Worm (Caenorhabditis elegans) whole organism, L2 larva: Measurements from ENCODE around the gene clec-136.

ENCODE experiments used
- C34F6.9 ChIP-seq: fragments of 150-350 bp; optimal IDR thresholded peaks from 2 replicates; lab custom pipeline; 2014; ENCODE audit warnings: missing biosample characterization, missing genetic modification characterization
- F13H6.1 ChIP-seq: sonication (generic microtip); optimal IDR thresholded peaks from 2 replicates; lab custom pipeline; 2016; ENCODE audit warnings: missing genetic modification characterization, missing compliant biosample characterization
- R02D3.7 ChIP-seq: fragments of 150-350 bp; optimal IDR thresholded peaks from 2 replicates; lab custom pipeline; 2014; ENCODE audit warnings: missing biosample characterization, missing genetic modification characterization
- Y55F3AM.14 ChIP-seq: fragments of 200-800 bp; sonication (Bioruptor generic); optimal IDR thresholded peaks from 2 replicates; lab custom pipeline; 2018; ENCODE audit warnings: mild to moderate bottlenecking, missing genetic modification characterization, missing compliant biosample characterization
- ZK546.5 ChIP-seq: sonication (generic microtip); optimal IDR thresholded peaks from 2 replicates; lab custom pipeline; 2017; ENCODE audit warnings: missing biosample characterization, missing genetic modification characterization
- alr-1 ChIP-seq: fragments of 150-350 bp; optimal IDR thresholded peaks from 2 replicates; lab custom pipeline; 2014; ENCODE audit warnings: missing biosample characterization, missing genetic modification characterization
- aly-2 ChIP-seq: fragments of 150-350 bp; optimal IDR thresholded peaks from 2 replicates; lab custom pipeline; 2014; ENCODE audit warnings: missing biosample characterization, missing genetic modification characterization
- ama-1 ChIP-seq: fragments of 150-350 bp; optimal IDR thresholded peaks from 2 replicates; lab custom pipeline; 2018; ENCODE audit warnings: inconsistent platforms
- blmp-1 ChIP-seq: sonication (generic microtip); optimal IDR thresholded peaks from 2 replicates; lab custom pipeline; 2017; ENCODE audit warnings: missing genetic modification characterization, mild to moderate bottlenecking, missing compliant biosample characterization, antibody characterized with exemption, moderate library complexity; ENCODE audit not compliant: insufficient read depth
- ceh-16 ChIP-seq: fragments of 150-350 bp; optimal IDR thresholded peaks from 2 replicates; lab custom pipeline; 2014; ENCODE audit warnings: missing biosample characterization, missing genetic modification characterization
- ceh-82 ChIP-seq: fragments of 150-350 bp; optimal IDR thresholded peaks from 2 replicates; lab custom pipeline; 2014; ENCODE audit warnings: missing biosample characterization, missing genetic modification characterization
- crh-2 ChIP-seq: sonication (generic microtip); optimal IDR thresholded peaks from 2 replicates; lab custom pipeline; 2017; ENCODE audit warnings: missing biosample characterization, missing genetic modification characterization
- dmd-4 ChIP-seq: sonication (generic microtip); optimal IDR thresholded peaks from 2 replicates; lab custom pipeline; 2017; ENCODE audit warnings: missing biosample characterization, missing genetic modification characterization
- egl-27 ChIP-seq: sonication (generic microtip); optimal IDR thresholded peaks from 3 replicates; lab custom pipeline; 2017; ENCODE audit warnings: missing biosample characterization, missing genetic modification reagents, missing genetic modification characterization
- elt-1 ChIP-seq: fragments of 150-350 bp; optimal IDR thresholded peaks from 2 replicates; lab custom pipeline; 2014; ENCODE audit warnings: missing biosample characterization, missing genetic modification characterization
- elt-3 ChIP-seq: sonication (generic microtip); optimal IDR thresholded peaks from 2 replicates; lab custom pipeline; 2017; ENCODE audit warnings: missing biosample characterization, missing genetic modification characterization
- fos-1 ChIP-seq: fragments of 150-350 bp; optimal IDR thresholded peaks from 2 replicates; lab custom pipeline; 2014; ENCODE audit warnings: missing biosample characterization, missing genetic modification characterization
- gmeb-1 ChIP-seq: fragments of 150-350 bp; optimal IDR thresholded peaks from 2 replicates; lab custom pipeline; 2014; ENCODE audit warnings: missing biosample characterization, missing genetic modification characterization
- lin-11 ChIP-seq: fragments of 150-350 bp; sonication (generic microtip); optimal IDR thresholded peaks from 2 replicates; lab custom pipeline; 2014; ENCODE audit warnings: missing biosample characterization, missing genetic modification characterization, inconsistent platforms, mixed read lengths
- lin-13 ChIP-seq: fragments of 150-350 bp; optimal IDR thresholded peaks from 2 replicates; lab custom pipeline; 2014; ENCODE audit warnings: missing biosample characterization, missing genetic modification reagents, missing genetic modification characterization
- lin-39 ChIP-seq: fragments of 150-350 bp; optimal IDR thresholded peaks from 2 replicates; lab custom pipeline; 2014; ENCODE audit warnings: missing biosample characterization, missing genetic modification reagents, missing genetic modification characterization
- lsy-2 ChIP-seq, 2 experiments: fragments of 150-350 bp in 1 of 2; sonication (generic microtip) in 1 of 2; optimal IDR thresholded peaks; 2 replicates each; lab custom pipeline; 2014 to 2017; ENCODE audit warnings: missing biosample characterization in 2 of 2, missing genetic modification characterization in 2 of 2
- mab-5 ChIP-seq: fragments of 150-350 bp; optimal IDR thresholded peaks from 2 replicates; lab custom pipeline; 2014; ENCODE audit warnings: missing biosample characterization, missing genetic modification characterization
- mbf-1 ChIP-seq: sonication (generic microtip); optimal IDR thresholded peaks from 2 replicates; lab custom pipeline; 2017; ENCODE audit warnings: missing biosample characterization, missing genetic modification characterization
- mdl-1 ChIP-seq, 2 experiments: fragments of 150-350 bp in 1 of 2; sonication (generic microtip) in 1 of 2; optimal IDR thresholded peaks; 2 replicates each; lab custom pipeline; 2017; ENCODE audit warnings: missing biosample characterization in 2 of 2, missing genetic modification characterization in 2 of 2
- nhr-10 ChIP-seq: sonication (generic microtip); optimal IDR thresholded peaks from 2 replicates; lab custom pipeline; 2017; ENCODE audit warnings: missing biosample characterization, missing genetic modification characterization
- nhr-11 ChIP-seq: fragments of 150-350 bp; optimal IDR thresholded peaks from 2 replicates; lab custom pipeline; 2014; ENCODE audit warnings: missing biosample characterization, missing genetic modification characterization
- nhr-12 ChIP-seq: fragments of 150-350 bp; optimal IDR thresholded peaks from 2 replicates; lab custom pipeline; 2014; ENCODE audit warnings: missing biosample characterization, missing genetic modification characterization
- nhr-129 ChIP-seq: fragments of 150-350 bp; optimal IDR thresholded peaks from 2 replicates; lab custom pipeline; 2014; ENCODE audit warnings: missing biosample characterization, missing genetic modification characterization
- nhr-21 ChIP-seq: fragments of 150-350 bp; optimal IDR thresholded peaks from 2 replicates; lab custom pipeline; 2014; ENCODE audit warnings: missing biosample characterization, missing genetic modification characterization
- nhr-23 ChIP-seq: fragments of 150-350 bp; optimal IDR thresholded peaks from 2 replicates; lab custom pipeline; 2014; ENCODE audit warnings: missing biosample characterization, missing genetic modification reagents, missing genetic modification characterization
- nhr-237 ChIP-seq: fragments of 150-350 bp; optimal IDR thresholded peaks from 2 replicates; lab custom pipeline; 2014; ENCODE audit warnings: missing biosample characterization, missing genetic modification characterization
- nhr-25 ChIP-seq: fragments of 150-350 bp; sonication (generic microtip); optimal IDR thresholded peaks from 3 replicates; lab custom pipeline; 2014; ENCODE audit warnings: missing biosample characterization, missing genetic modification characterization
- nhr-6 ChIP-seq: fragments of 150-350 bp; optimal IDR thresholded peaks from 2 replicates; lab custom pipeline; 2014; ENCODE audit warnings: missing biosample characterization, missing genetic modification characterization
- nhr-77 ChIP-seq: fragments of 150-350 bp; optimal IDR thresholded peaks from 2 replicates; lab custom pipeline; 2014; ENCODE audit warnings: missing biosample characterization, missing genetic modification characterization
- peb-1 ChIP-seq: fragments of 150-350 bp; optimal IDR thresholded peaks from 2 replicates; lab custom pipeline; 2014; ENCODE audit warnings: missing biosample characterization, missing genetic modification characterization
- sem-4 ChIP-seq: fragments of 150-350 bp; optimal IDR thresholded peaks from 2 replicates; lab custom pipeline; 2014; ENCODE audit warnings: missing biosample characterization, missing genetic modification reagents, missing genetic modification characterization
- skn-1 ChIP-seq: sonication (generic microtip); optimal IDR thresholded peaks from 2 replicates; lab custom pipeline; 2017; ENCODE audit warnings: missing biosample characterization, missing genetic modification characterization
- sma-3 ChIP-seq: sonication (generic microtip); optimal IDR thresholded peaks from 2 replicates; lab custom pipeline; 2016; ENCODE audit warnings: missing genetic modification reagents, missing genetic modification characterization, missing compliant biosample characterization
- sma-9 ChIP-seq, 2 experiments: fragments of 150-350 bp in 1 of 2; sonication (generic microtip) in 1 of 2; optimal IDR thresholded peaks; 2 replicates each; lab custom pipeline; 2014 to 2016; ENCODE audit warnings: missing genetic modification characterization in 2 of 2, mild to moderate bottlenecking in 1 of 2, missing biosample characterization in 1 of 2, missing compliant biosample characterization in 1 of 2, missing genetic modification reagents in 1 of 2, moderate library complexity in 1 of 2
- snpc-4 ChIP-seq: fragments of 150-350 bp; optimal IDR thresholded peaks from 2 replicates; lab custom pipeline; 2014; ENCODE audit warnings: missing biosample characterization, missing genetic modification characterization
- unc-39 ChIP-seq: fragments of 150-350 bp; optimal IDR thresholded peaks from 2 replicates; lab custom pipeline; 2014; ENCODE audit warnings: missing biosample characterization, missing genetic modification characterization
- unc-55 ChIP-seq: fragments of 150-350 bp; sonication (generic microtip); optimal IDR thresholded peaks from 3 replicates; lab custom pipeline; 2014; ENCODE audit warnings: missing biosample characterization, missing genetic modification reagents, missing genetic modification characterization
- unc-62 ChIP-seq: fragments of 150-350 bp; optimal IDR thresholded peaks from 2 replicates; lab custom pipeline; 2014; ENCODE audit warnings: missing biosample characterization, missing genetic modification reagents, missing genetic modification characterization
- zag-1 ChIP-seq: fragments of 150-350 bp; optimal IDR thresholded peaks from 2 replicates; lab custom pipeline; 2014; ENCODE audit warnings: missing biosample characterization, missing genetic modification characterization
- ztf-1 ChIP-seq: fragments of 200-800 bp; sonication (Bioruptor generic); conservative IDR thresholded peaks from 2 replicates; pipeline ENCODE4 v1.3.6; 2022; ENCODE audit warnings: missing genetic modification characterization, missing compliant biosample characterization
- ztf-11 ChIP-seq: sonication (generic microtip); optimal IDR thresholded peaks from 2 replicates; lab custom pipeline; 2017; ENCODE audit warnings: missing biosample characterization, missing genetic modification characterization
- ztf-4 ChIP-seq: fragments of 150-350 bp; optimal IDR thresholded peaks from 2 replicates; lab custom pipeline; 2014; ENCODE audit warnings: missing biosample characterization, missing genetic modification characterization

The clec-136 gene

ce11 chrII:4604149-4604548 lies 12.2 kb downstream of the clec-136 start:
- no peak for TF ChIP-seq nhr-21 (tag; lab: Kevin White, UChicago)
- TF ChIP-seq skn-1 (tag; lab: Kevin White, UChicago): peak; percentile 70
- TF ChIP-seq blmp-1 (tag; lab: Kevin White, UChicago): no peak
- peak in 1 of 2 experiments; percentile 28 for TF ChIP-seq lsy-2 (tag; optimal IDR thresholded peaks at IDR 0.05; lab: Kevin White, UChicago)
- peak; percentile 52 for TF ChIP-seq crh-2 (tag; lab: Kevin White, UChicago)
- no peak for TF ChIP-seq snpc-4 (tag; lab: Kevin White, UChicago)
- no peak for TF ChIP-seq nhr-129 (tag; lab: Kevin White, UChicago)
- TF ChIP-seq C34F6.9 (tag; lab: Kevin White, UChicago): peak; percentile 33
- TF ChIP-seq fos-1 (tag; lab: Kevin White, UChicago): peak; percentile 92
- TF ChIP-seq nhr-11 (tag; lab: Kevin White, UChicago): no peak
- TF ChIP-seq peb-1 (tag; lab: Kevin White, UChicago): no peak
- no peak for TF ChIP-seq Y55F3AM.14 (GFP tag; lab: Kevin White, UChicago)
- peak; percentile 52 for TF ChIP-seq unc-55 (GFP tag; lab: Kevin White, UChicago)
- no peak for TF ChIP-seq elt-1 (tag; lab: Kevin White, UChicago)
- TF ChIP-seq, all 48 proteins: peak for 6

ce11 chrII:4603035-4603434 lies 13.3 kb downstream of the clec-136 start, which contains the start of gene F35D11.4:
F35D11.4 (plus strand) TSS chrII:4603427.
- no peak for TF ChIP-seq mdl-1 (tag; optimal IDR thresholded peaks at IDR 0.05; lab: Kevin White, UChicago)
- TF ChIP-seq lin-13 (GFP tag; lab: Kevin White, UChicago): peak; percentile 54
- peak; percentile 57 for TF ChIP-seq sem-4 (tag; lab: Kevin White, UChicago)
- TF ChIP-seq alr-1: no peak
- TF ChIP-seq ceh-82 (tag; lab: Kevin White, UChicago): no peak
- TF ChIP-seq ceh-16: no peak
- no peak for TF ChIP-seq unc-39
- peak; percentile 47 for TF ChIP-seq nhr-21 (tag; lab: Kevin White, UChicago)
- TF ChIP-seq zag-1 (tag; lab: Kevin White, UChicago): no peak
- no peak for TF ChIP-seq Y55F3AM.14 (GFP tag; lab: Kevin White, UChicago)
- TF ChIP-seq nhr-77 (tag; lab: Kevin White, UChicago): no peak
- peak; percentile 42 to 81 for TF ChIP-seq lsy-2 (tag; optimal IDR thresholded peaks at IDR 0.05; lab: Kevin White, UChicago)
- no peak for TF ChIP-seq lin-39
- TF ChIP-seq snpc-4 (tag; lab: Kevin White, UChicago): peak; percentile 58
- TF ChIP-seq nhr-10 (tag; lab: Kevin White, UChicago): no peak
- TF ChIP-seq mab-5 (tag; lab: Kevin White, UChicago): peak; percentile 6
- TF ChIP-seq unc-62: no peak
- TF ChIP-seq egl-27 (tag; lab: Kevin White, UChicago): no peak
- TF ChIP-seq nhr-129 (tag; lab: Kevin White, UChicago): peak; percentile 49
- TF ChIP-seq elt-3: no peak
- TF ChIP-seq ztf-11 (tag; lab: Kevin White, UChicago): no peak
- TF ChIP-seq lin-11 (tag; lab: Kevin White, UChicago): peak; percentile 8
- TF ChIP-seq F13H6.1 (tag; lab: Kevin White, UChicago): peak; percentile 76
- peak; percentile 72 for TF ChIP-seq nhr-25 (tag; lab: Kevin White, UChicago)
- no peak for TF ChIP-seq elt-1 (tag; lab: Kevin White, UChicago)
- TF ChIP-seq aly-2: no peak
- TF ChIP-seq dmd-4 (tag; lab: Kevin White, UChicago): no peak
- no peak for TF ChIP-seq nhr-6 (tag; lab: Kevin White, UChicago)
- TF ChIP-seq crh-2 (tag; lab: Kevin White, UChicago): peak; percentile 68
- no peak for TF ChIP-seq nhr-237 (tag; lab: Kevin White, UChicago)
- TF ChIP-seq nhr-11 (tag; lab: Kevin White, UChicago): no peak
- TF ChIP-seq gmeb-1 (tag; lab: Kevin White, UChicago): peak; percentile 88
- TF ChIP-seq sma-3 (GFP tag; lab: Kevin White, UChicago): peak; percentile 87
- TF ChIP-seq ama-1 (lab: Kevin White, UChicago): no peak
- no peak for TF ChIP-seq blmp-1 (tag; lab: Kevin White, UChicago)
- TF ChIP-seq ztf-1: no peak
- no peak for TF ChIP-seq ZK546.5 (tag; lab: Kevin White, UChicago)
- peak; percentile 80 for TF ChIP-seq unc-55 (GFP tag; lab: Kevin White, UChicago)
- TF ChIP-seq R02D3.7 (tag; lab: Kevin White, UChicago): no peak
- TF ChIP-seq fos-1 (tag; lab: Kevin White, UChicago): peak; percentile 72
- TF ChIP-seq peb-1 (tag; lab: Kevin White, UChicago): no peak
- TF ChIP-seq sma-9 (GFP tag; optimal IDR thresholded peaks at IDR 0.05; lab: Kevin White, UChicago): peak; percentile 78
- no peak for TF ChIP-seq sma-9 (tag; optimal IDR thresholded peaks at IDR 0.05; lab: Kevin White, UChicago)
- TF ChIP-seq mbf-1 (tag; lab: Kevin White, UChicago): no peak
- TF ChIP-seq C34F6.9 (tag; lab: Kevin White, UChicago): peak; percentile 72
- no peak for TF ChIP-seq ztf-4 (tag; lab: Kevin White, UChicago)
- TF ChIP-seq nhr-12 (tag; lab: Kevin White, UChicago): no peak
- no peak for TF ChIP-seq skn-1 (tag; lab: Kevin White, UChicago)
- TF ChIP-seq nhr-23 (tag; lab: Kevin White, UChicago): no peak
